Fruit fly (Drosophila melanogaster) S2 (cell line): ENCODE measurements around the gene B-H2.

Source experiments
- CG8478 ChIP-seq: fragments of >200 bp; optimal IDR thresholded peaks from 2 replicates; lab custom pipeline; 2018
- CTCF ChIP-seq, 2 experiments: fragments of >200 bp; optimal IDR thresholded peaks; 2 replicates each; lab custom pipeline; 2018

DNA sequence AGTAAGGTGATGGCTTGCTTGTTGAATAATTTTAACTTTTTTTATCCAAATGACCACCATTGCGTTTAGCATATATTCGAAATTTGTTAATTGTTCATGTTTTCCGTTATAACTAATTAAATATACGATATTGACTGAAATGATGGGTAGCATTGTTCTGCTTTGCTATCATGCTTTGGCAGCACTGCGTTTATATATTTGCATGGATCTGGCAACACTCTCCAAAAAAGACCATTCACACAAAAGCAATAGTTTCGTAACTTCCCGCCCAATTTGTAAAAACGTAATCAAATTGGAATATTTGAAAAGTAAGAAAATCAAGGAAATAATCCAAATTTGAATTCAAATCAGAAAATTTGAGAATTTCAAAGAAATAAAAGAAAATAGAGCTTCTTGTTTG, 8.8 kb upstream of the B-H2 start:
- TF ChIP-seq CTCF (optimal IDR thresholded peaks at IDR 0.05; lab: Kevin White, UChicago): peak in 1 of 2 experiments; percentile 48
- no peak for TF ChIP-seq CG8478 (lab: Kevin White, UChicago)
